Worm (Caenorhabditis elegans) whole organism, L4 larva: ENCODE data around the gene D1054.19.

Experiments used
- ceh-82 ChIP-seq: sonication (generic microtip); optimal IDR thresholded peaks from 2 replicates; lab custom pipeline; 2017; ENCODE audit warnings: missing biosample characterization, missing genetic modification characterization
- lsy-2 ChIP-seq, 2 experiments: fragments of 150-350 bp in 1 of 2; sonication (generic microtip) in 1 of 2; optimal IDR thresholded peaks; 2 replicates each; lab custom pipeline; 2014 to 2017; ENCODE audit warnings: missing biosample characterization in 2 of 2, missing genetic modification characterization in 2 of 2
- nhr-76 ChIP-seq: fragments of 150-350 bp; optimal IDR thresholded peaks from 2 replicates; lab custom pipeline; 2014; ENCODE audit warnings: missing biosample characterization, missing genetic modification characterization

DNA sequence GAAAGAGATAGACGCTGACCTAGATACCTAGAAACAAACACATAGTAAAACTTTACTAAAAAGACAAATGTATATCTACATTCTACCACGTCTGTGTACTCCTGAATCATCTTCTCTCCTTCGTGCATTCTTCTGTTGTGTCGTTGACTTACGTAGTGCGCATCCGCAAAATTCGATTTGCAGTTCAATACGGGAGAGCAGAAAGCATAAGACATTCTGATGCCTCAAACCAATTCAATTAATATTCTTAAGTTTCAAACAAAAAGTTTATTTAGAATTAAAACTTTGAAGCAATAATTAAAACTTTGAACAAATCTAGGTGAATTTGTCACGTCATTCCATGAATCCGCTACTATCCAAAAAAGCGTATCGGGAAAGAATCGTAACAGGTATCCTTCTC lies 21.2 kb downstream of the D1054.19 start:
- TF ChIP-seq nhr-76 (no peak), lsy-2 (tag; optimal IDR thresholded peaks at IDR 0.05; lab: Kevin White, UChicago) (no peak), ceh-82 (tag; lab: Kevin White, UChicago) (no peak)
